Worm (Caenorhabditis elegans) whole organism, late embryonic: Measurements from ENCODE around the gene mod-1.
"Not testable (repeated sequence)": the region's sequence is repeated elsewhere in the genome, so short reads cannot be mapped to it uniquely, and the experiment has no call there.

Experiments
- C08G9.2 ChIP-seq: sonication (generic microtip); optimal IDR thresholded peaks from 2 replicates; lab custom pipeline; 2016; ENCODE audit warnings: mild to moderate bottlenecking, missing genetic modification characterization, moderate library complexity, missing compliant biosample characterization
- C38D4.7 ChIP-seq: fragments of 200-800 bp; sonication (Bioruptor generic); optimal IDR thresholded peaks from 2 replicates; lab custom pipeline; 2018; ENCODE audit warnings: mild to moderate bottlenecking, missing genetic modification characterization, moderate library complexity, missing compliant biosample characterization
- F13H6.1 ChIP-seq: sonication (generic microtip); optimal IDR thresholded peaks from 2 replicates; lab custom pipeline; 2016; ENCODE audit warnings: missing genetic modification characterization, missing compliant biosample characterization
- Y22D7AL.16 ChIP-seq: sonication (generic microtip); optimal IDR thresholded peaks from 2 replicates; lab custom pipeline; 2016; ENCODE audit warnings: missing genetic modification characterization, missing compliant biosample characterization
- ceh-19 ChIP-seq: fragments of 200-800 bp; sonication (Bioruptor generic); optimal IDR thresholded peaks from 2 replicates; lab custom pipeline; 2018; ENCODE audit warnings: mild to moderate bottlenecking, missing genetic modification characterization, missing compliant biosample characterization
- ceh-2 ChIP-seq: sonication (generic microtip); optimal IDR thresholded peaks from 2 replicates; lab custom pipeline; 2016; ENCODE audit warnings: missing genotype, missing genetic modification characterization, missing compliant biosample characterization
- ceh-24 ChIP-seq: sonication (generic microtip); optimal IDR thresholded peaks from 2 replicates; lab custom pipeline; 2016; ENCODE audit warnings: mild to moderate bottlenecking, missing genetic modification characterization, missing compliant biosample characterization
- ceh-31 ChIP-seq: sonication (generic microtip); optimal IDR thresholded peaks from 2 replicates; lab custom pipeline; 2016; ENCODE audit warnings: missing genetic modification characterization, missing compliant biosample characterization
- ceh-34 ChIP-seq: sonication (generic microtip); optimal IDR thresholded peaks from 2 replicates; lab custom pipeline; 2016; ENCODE audit warnings: mild to moderate bottlenecking, missing genetic modification characterization, missing compliant biosample characterization
- ceh-45 ChIP-seq: fragments of 200-800 bp; sonication (Bioruptor generic); IDR thresholded peaks from 2 replicates; pipeline ENCODE4 v1.3.6; 2022; ENCODE audit warnings: missing genetic modification reagents, missing genetic modification characterization, missing compliant biosample characterization
- ceh-48 ChIP-seq: sonication (generic microtip); optimal IDR thresholded peaks from 2 replicates; lab custom pipeline; 2016; ENCODE audit warnings: missing genetic modification characterization, inconsistent platforms, missing compliant biosample characterization
- che-1 ChIP-seq: sonication (generic microtip); optimal IDR thresholded peaks from 2 replicates; lab custom pipeline; 2016; ENCODE audit warnings: mild to moderate bottlenecking, missing genetic modification characterization, missing compliant biosample characterization
- dmd-4 ChIP-seq: sonication (generic microtip); optimal IDR thresholded peaks from 2 replicates; lab custom pipeline; 2016; ENCODE audit warnings: borderline replicate concordance, missing genetic modification characterization, missing compliant biosample characterization
- fax-1 ChIP-seq: sonication (generic microtip); optimal IDR thresholded peaks from 2 replicates; lab custom pipeline; 2016; ENCODE audit warnings: missing genotype, missing genetic modification characterization, missing compliant biosample characterization
- fkh-10 ChIP-seq: fragments of 150-350 bp; optimal IDR thresholded peaks from 2 replicates; lab custom pipeline; 2014; ENCODE audit warnings: missing biosample characterization, missing genetic modification reagents, missing genetic modification characterization
- gmeb-2 ChIP-seq: sonication (generic microtip); optimal IDR thresholded peaks from 2 replicates; lab custom pipeline; 2016; ENCODE audit warnings: missing genetic modification characterization, inconsistent platforms, missing compliant biosample characterization
- hlh-13 ChIP-seq: fragments of 200-800 bp; sonication (Bioruptor generic); optimal IDR thresholded peaks from 2 replicates; lab custom pipeline; 2018; ENCODE audit warnings: mild to moderate bottlenecking, missing genetic modification characterization, missing compliant biosample characterization
- lim-6 ChIP-seq: sonication (generic microtip); optimal IDR thresholded peaks from 2 replicates; lab custom pipeline; 2016; ENCODE audit warnings: missing genetic modification characterization, missing compliant biosample characterization
- lin-11 ChIP-seq: fragments of 200-800 bp; sonication (Bioruptor generic); optimal IDR thresholded peaks from 2 replicates; lab custom pipeline; 2018; ENCODE audit warnings: mild to moderate bottlenecking, missing genetic modification characterization, missing compliant biosample characterization
- madf-2 ChIP-seq: sonication (generic microtip); optimal IDR thresholded peaks from 2 replicates; lab custom pipeline; 2017; ENCODE audit warnings: missing genetic modification characterization, missing compliant biosample characterization
- mec-3 ChIP-seq: sonication (generic microtip); optimal IDR thresholded peaks from 2 replicates; lab custom pipeline; 2016; ENCODE audit warnings: borderline replicate concordance, missing genetic modification characterization, missing compliant biosample characterization
- nhr-232 ChIP-seq: sonication (generic microtip); optimal IDR thresholded peaks from 2 replicates; lab custom pipeline; 2016; ENCODE audit warnings: missing genetic modification characterization, missing compliant biosample characterization
- odd-2 ChIP-seq: sonication (generic microtip); optimal IDR thresholded peaks from 2 replicates; lab custom pipeline; 2017; ENCODE audit warnings: antibody characterized with exemption, mild to moderate bottlenecking, missing genetic modification characterization, missing compliant biosample characterization
- pag-3 ChIP-seq: sonication (generic microtip); optimal IDR thresholded peaks from 2 replicates; lab custom pipeline; 2016; ENCODE audit warnings: missing compliant biosample characterization, missing genetic modification characterization, borderline replicate concordance
- pha-2 ChIP-seq: sonication (generic microtip); optimal IDR thresholded peaks from 2 replicates; lab custom pipeline; 2017; ENCODE audit warnings: mild to moderate bottlenecking, missing genetic modification characterization, missing compliant biosample characterization
- pha-4 ChIP-seq: fragments of 150-350 bp; optimal IDR thresholded peaks from 2 replicates; lab custom pipeline; 2018; ENCODE audit warnings: missing biosample characterization, missing genetic modification reagents, missing genetic modification characterization
- pqm-1 ChIP-seq: sonication (generic microtip); optimal IDR thresholded peaks from 2 replicates; lab custom pipeline; 2016; ENCODE audit warnings: missing genetic modification characterization, missing compliant biosample characterization
- pros-1 ChIP-seq: fragments of 150-350 bp; optimal IDR thresholded peaks from 2 replicates; lab custom pipeline; 2014; ENCODE audit warnings: missing biosample characterization, missing genetic modification reagents, missing genetic modification characterization
- ref-2 ChIP-seq: sonication (generic microtip); optimal IDR thresholded peaks from 2 replicates; lab custom pipeline; 2016; ENCODE audit warnings: missing genetic modification characterization, missing compliant biosample characterization
- sdc-2 ChIP-seq: sonication (generic microtip); optimal IDR thresholded peaks from 2 replicates; lab custom pipeline; 2016; ENCODE audit warnings: missing genotype, missing genetic modification characterization, missing compliant biosample characterization
- tbx-7 ChIP-seq: sonication (generic microtip); optimal IDR thresholded peaks from 2 replicates; lab custom pipeline; 2016; ENCODE audit warnings: missing genotype, missing genetic modification characterization, missing compliant biosample characterization
- ttx-3 ChIP-seq: sonication (generic microtip); optimal IDR thresholded peaks from 2 replicates; lab custom pipeline; 2016; ENCODE audit warnings: missing genetic modification reagents, missing genetic modification characterization, missing compliant biosample characterization
- unc-42 ChIP-seq: sonication (generic microtip); optimal IDR thresholded peaks from 2 replicates; lab custom pipeline; 2016; ENCODE audit warnings: missing genotype, missing genetic modification characterization, missing compliant biosample characterization
- unc-86 ChIP-seq: sonication (generic microtip); optimal IDR thresholded peaks from 2 replicates; lab custom pipeline; 2016; ENCODE audit warnings: missing genetic modification characterization, missing compliant biosample characterization

mod-1 gene

ce11 chrV:8903916-8904315, 9.9 kb downstream of the mod-1 start:
- no peak for TF ChIP-seq C08G9.2
- TF ChIP-seq ceh-31 (tag; lab: Kevin White, UChicago): no peak
- no peak for TF ChIP-seq fax-1 (tag; lab: Kevin White, UChicago)
- TF ChIP-seq sdc-2: no peak
- no peak for TF ChIP-seq lin-11 (tag; lab: Kevin White, UChicago)
- TF ChIP-seq pha-4 (tag; lab: Kevin White, UChicago): no peak
- no peak for TF ChIP-seq pros-1 (tag; lab: Kevin White, UChicago)
- TF ChIP-seq pqm-1 (tag; lab: Kevin White, UChicago): no peak
- no peak for TF ChIP-seq ceh-24 (tag; lab: Kevin White, UChicago)
- no peak for TF ChIP-seq gmeb-2 (tag; lab: Kevin White, UChicago)
- no peak for TF ChIP-seq fkh-10
- no peak for TF ChIP-seq ref-2 (tag; lab: Kevin White, UChicago)
- TF ChIP-seq unc-42 (tag; lab: Kevin White, UChicago): no peak
- TF ChIP-seq hlh-13 (GFP tag; lab: Kevin White, UChicago): no peak
- no peak for TF ChIP-seq tbx-7 (tag; lab: Kevin White, UChicago)
- no peak for TF ChIP-seq ceh-19
- TF ChIP-seq nhr-232 (tag; lab: Kevin White, UChicago): no peak
- no peak for TF ChIP-seq ceh-48 (tag; lab: Kevin White, UChicago)
- TF ChIP-seq ceh-34 (tag; lab: Kevin White, UChicago): no peak

ce11 chrV:8902697-8903096, 11.1 kb downstream of the mod-1 start, which contains the start of gene frpr-12:
Gene frpr-12, plus strand, starts transcription at chrV:8902997.
- no peak for TF ChIP-seq gmeb-2 (tag; lab: Kevin White, UChicago)
- no peak for TF ChIP-seq pha-2 (tag; lab: Kevin White, UChicago)
- no peak for TF ChIP-seq odd-2
- TF ChIP-seq tbx-7 (tag; lab: Kevin White, UChicago): no peak

- TF ChIP-seq F13H6.1 (tag; lab: Kevin White, UChicago): no peak
- no peak for TF ChIP-seq ceh-2 (tag; lab: Kevin White, UChicago)
- TF ChIP-seq unc-86 (tag; lab: Kevin White, UChicago): no peak
- TF ChIP-seq pag-3: no peak
- TF ChIP-seq Y22D7AL.16 (tag; lab: Kevin White, UChicago): no peak
- no peak for TF ChIP-seq C38D4.7 (GFP tag; lab: Kevin White, UChicago)
- no peak for TF ChIP-seq lim-6 (tag; lab: Kevin White, UChicago)
- no peak for TF ChIP-seq fax-1 (tag; lab: Kevin White, UChicago)
- no peak for TF ChIP-seq ttx-3 (tag; lab: Kevin White, UChicago)
- TF ChIP-seq nhr-232 (tag; lab: Kevin White, UChicago): no peak
- TF ChIP-seq ceh-48 (tag; lab: Kevin White, UChicago): no peak
- TF ChIP-seq madf-2 (tag; lab: Kevin White, UChicago): no peak
- no peak for TF ChIP-seq mec-3
Measured at ce11 chrV:8898756-8899155, 15.1 kb downstream of the mod-1 start, which contains the start of gene frpr-13. Gene frpr-13, plus strand, starts transcription at chrV:8899056.

ce11 chrV:8897942-8898419, 15.9 kb downstream of the mod-1 start, which contains the start of the genes his-17 and his-18:
Gene his-17, minus strand, starts transcription at chrV:8897992.
Gene his-18, plus strand, starts transcription at chrV:8898228.
- peak; percentile 49; the same call in 1 of the 2 replicates for TF ChIP-seq ceh-45 (GFP tag; lab: Robert Waterston, UW)

- not testable (repeated sequence) for TF ChIP-seq che-1; gmeb-2 (tag; lab: Kevin White, UChicago); dmd-4 (tag; lab: Kevin White, UChicago)
Measured at ce11 chrV:8861949-8862348, 51.9 kb downstream of the mod-1 start, which contains the start of gene F07B7.12. Gene F07B7.12, minus strand, starts transcription at chrV:8862049.
